Fruit fly (Drosophila melanogaster) whole organism, embryonic: ENCODE measurements around the gene pim.

Experiments
- Atf3 ChIP-seq: fragments of 200-800 bp; sonication (Bioruptor generic); optimal IDR thresholded peaks from 3 replicates; lab custom pipeline; 2016; ENCODE audit warnings: missing biosample characterization, missing genetic modification characterization
- CG1024 ChIP-seq: fragments of 200-800 bp; sonication (Bioruptor generic); IDR thresholded peaks from 2 replicates; pipeline ENCODE4 v1.3.6; 2022; ENCODE audit warnings: missing biosample characterization, missing genetic modification characterization
- CG12155 ChIP-seq: fragments of 200-800 bp; sonication (Bioruptor generic); optimal IDR thresholded peaks from 3 replicates; lab custom pipeline; 2016; ENCODE audit warnings: missing biosample characterization, missing genetic modification characterization
- CG12744 ChIP-seq: fragments of 200-800 bp; sonication (Bioruptor generic); optimal IDR thresholded peaks from 2 replicates; lab custom pipeline; 2016; ENCODE audit warnings: missing biosample characterization, missing genetic modification characterization
- CG12769 ChIP-seq: fragments of 200-800 bp; sonication (Bioruptor generic); optimal IDR thresholded peaks from 2 replicates; lab custom pipeline; 2019; ENCODE audit warnings: missing biosample characterization, mild to moderate bottlenecking, missing genetic modification characterization, moderate library complexity
- CG15269 ChIP-seq: fragments of 200-800 bp; sonication (Bioruptor generic); optimal IDR thresholded peaks from 2 replicates; lab custom pipeline; 2018; ENCODE audit warnings: missing biosample characterization, mild to moderate bottlenecking, missing genetic modification characterization, moderate library complexity
- CG15601 ChIP-seq: fragments of 200-800 bp; sonication (Bioruptor generic); optimal IDR thresholded peaks from 3 replicates; lab custom pipeline; 2019; ENCODE audit warnings: missing biosample characterization, mild to moderate bottlenecking, missing genetic modification characterization, moderate library complexity
- CG1603 ChIP-seq: fragments of 200-800 bp; sonication (Bioruptor generic); optimal IDR thresholded peaks from 2 replicates; lab custom pipeline; 2019; ENCODE audit warnings: missing biosample characterization, mild to moderate bottlenecking, missing genetic modification characterization, moderate library complexity
- CG17361 ChIP-seq: fragments of 200-800 bp; sonication (Bioruptor generic); IDR thresholded peaks from 3 replicates; pipeline ENCODE4 v1.3.6; 2022; ENCODE audit warnings: missing biosample characterization, missing genetic modification characterization
- CG32772 ChIP-seq: fragments of 200-800 bp; sonication (Bioruptor generic); IDR thresholded peaks from 2 replicates; pipeline ENCODE4 v1.3.6; 2022; ENCODE audit warnings: missing biosample characterization, missing genetic modification characterization
- CG42726 ChIP-seq: fragments of 200-800 bp; sonication (Bioruptor generic); IDR thresholded peaks from 2 replicates; pipeline ENCODE4 v1.3.6; 2022; ENCODE audit warnings: missing biosample characterization, missing genetic modification characterization; ENCODE audit not compliant: partially characterized antibody
- CG4360 ChIP-seq: fragments of 200-800 bp; sonication (Bioruptor generic); IDR thresholded peaks from 2 replicates; pipeline ENCODE4 v1.3.6; 2022; ENCODE audit warnings: missing biosample characterization, missing genetic modification characterization
- CG4707 ChIP-seq: fragments of 200-800 bp; sonication (Bioruptor generic); optimal IDR thresholded peaks from 2 replicates; lab custom pipeline; 2018; ENCODE audit warnings: missing biosample characterization, mild to moderate bottlenecking, missing genetic modification characterization, moderate library complexity
- CG6813 ChIP-seq: fragments of 200-800 bp; sonication (Bioruptor generic); optimal IDR thresholded peaks from 2 replicates; lab custom pipeline; 2017; ENCODE audit warnings: missing biosample characterization, missing genetic modification characterization, mild to moderate bottlenecking, moderate library complexity, missing genetic modification reagents
- CG7987 ChIP-seq: fragments of 200-800 bp; sonication (Bioruptor generic); optimal IDR thresholded peaks from 2 replicates; lab custom pipeline; 2018; ENCODE audit warnings: missing biosample characterization, mild to moderate bottlenecking, missing genetic modification characterization, moderate library complexity
- CG8290 ChIP-seq, 3 experiments: fragments of 200-800 bp; sonication (Bioruptor generic); optimal IDR thresholded peaks; 2 replicates each; lab custom pipeline; 2016 to 2019; ENCODE audit warnings: missing biosample characterization in 3 of 3, missing genetic modification characterization in 3 of 3, mild to moderate bottlenecking in 2 of 3, moderate library complexity in 1 of 3
- CG9817 ChIP-seq: fragments of 200-800 bp; sonication (Bioruptor generic); optimal IDR thresholded peaks from 2 replicates; lab custom pipeline; 2018; ENCODE audit warnings: missing biosample characterization, mild to moderate bottlenecking, missing genetic modification characterization, moderate library complexity
- Dfd ChIP-seq, 2 experiments: fragments of >200 bp; optimal IDR thresholded peaks; 2 replicates each; lab custom pipeline; 2017; ENCODE audit warnings: missing biosample characterization in 2 of 2, missing genetic modification characterization in 2 of 2
- E2f1 ChIP-seq: fragments of 200-800 bp; sonication (Bioruptor generic); IDR thresholded peaks from 2 replicates; pipeline ENCODE4 v1.3.6; 2022; ENCODE audit warnings: missing biosample characterization, missing genetic modification characterization
- Eip74EF ChIP-seq, 2 experiments: fragments of 200-800 bp in 1 of 2; fragments of >200 bp in 1 of 2; sonication (Bioruptor generic) in 1 of 2; optimal IDR thresholded peaks; 2 replicates each; lab custom pipeline; 2017 to 2019; ENCODE audit warnings: missing biosample characterization in 2 of 2, missing genetic modification characterization in 2 of 2, mild to moderate bottlenecking in 1 of 2, moderate library complexity in 1 of 2
- HLH54F ChIP-seq: fragments of 200-800 bp; sonication (Bioruptor generic); optimal IDR thresholded peaks from 3 replicates; lab custom pipeline; 2016; ENCODE audit warnings: missing biosample characterization, missing genetic modification characterization
- Hmx ChIP-seq: fragments of 200-800 bp; sonication (Bioruptor generic); optimal IDR thresholded peaks from 2 replicates; lab custom pipeline; 2016; ENCODE audit warnings: missing biosample characterization, missing genetic modification characterization
- Lhr ChIP-seq: fragments of 200-800 bp; sonication (Bioruptor generic); optimal IDR thresholded peaks from 3 replicates; lab custom pipeline; 2017; ENCODE audit warnings: mild to moderate bottlenecking, missing biosample characterization, missing genetic modification reagents, missing genetic modification characterization
- Nf-YC ChIP-seq: fragments of 200-800 bp; optimal IDR thresholded peaks from 3 replicates; lab custom pipeline; 2019; ENCODE audit warnings: missing biosample characterization, mild to moderate bottlenecking, missing genetic modification characterization, moderate library complexity
- Rfx ChIP-seq: fragments of 200-800 bp; sonication (Bioruptor generic); IDR thresholded peaks from 2 replicates; pipeline ENCODE4 v1.3.6; 2022; ENCODE audit warnings: missing biosample characterization, missing genetic modification characterization
- Ssrp ChIP-seq: fragments of 200-800 bp; sonication (Bioruptor generic); optimal IDR thresholded peaks from 2 replicates; lab custom pipeline; 2018; ENCODE audit warnings: missing biosample characterization, mild to moderate bottlenecking, missing genetic modification characterization, moderate library complexity
- amos ChIP-seq: fragments of 200-800 bp; sonication (Bioruptor generic); IDR thresholded peaks from 2 replicates; pipeline ENCODE4 v1.3.6; 2022; ENCODE audit warnings: missing biosample characterization, missing genetic modification characterization; ENCODE audit not compliant: partially characterized antibody
- ara ChIP-seq: fragments of 200-800 bp; sonication (Bioruptor generic); IDR thresholded peaks from 2 replicates; pipeline ENCODE4 v1.3.6; 2022; ENCODE audit warnings: missing biosample characterization, missing genetic modification characterization
- bab2 ChIP-seq: fragments of 200-800 bp; sonication (Bioruptor generic); optimal IDR thresholded peaks from 2 replicates; lab custom pipeline; 2016; ENCODE audit warnings: missing biosample characterization, missing genetic modification characterization
- cas ChIP-seq: fragments of 200-800 bp; sonication (Bioruptor generic); IDR thresholded peaks from 2 replicates; pipeline ENCODE4 v1.3.6; 2022; ENCODE audit warnings: missing biosample characterization, missing genetic modification characterization
- crp ChIP-seq, 2 experiments: fragments of 200-800 bp; sonication (Bioruptor generic); optimal IDR thresholded peaks; 2 replicates in 1 of 2; 3 replicates in 1 of 2; lab custom pipeline; 2017; ENCODE audit warnings: missing biosample characterization in 2 of 2, missing genetic modification characterization in 2 of 2, mild to moderate bottlenecking in 1 of 2, moderate library complexity in 1 of 2
- dmrt99B ChIP-seq: fragments of 200-800 bp; sonication (Bioruptor generic); optimal IDR thresholded peaks from 2 replicates; lab custom pipeline; 2018; ENCODE audit warnings: missing biosample characterization, mild to moderate bottlenecking, missing genetic modification characterization, moderate library complexity
- ewg ChIP-seq: fragments of 200-800 bp; sonication (Bioruptor generic); optimal IDR thresholded peaks from 3 replicates; lab custom pipeline; 2017; ENCODE audit warnings: mild to moderate bottlenecking, missing biosample characterization, missing genetic modification reagents, missing genetic modification characterization
- fd3F ChIP-seq: fragments of 200-800 bp; sonication (Bioruptor generic); optimal IDR thresholded peaks from 2 replicates; lab custom pipeline; 2018; ENCODE audit warnings: missing biosample characterization, mild to moderate bottlenecking, missing genetic modification characterization, moderate library complexity
- ftz-f1 ChIP-seq: fragments of 200-800 bp; sonication (Bioruptor generic); optimal IDR thresholded peaks from 2 replicates; lab custom pipeline; 2016; ENCODE audit warnings: missing biosample characterization, missing genetic modification characterization
- ind ChIP-seq: fragments of 200-800 bp; sonication (Bioruptor generic); optimal IDR thresholded peaks from 3 replicates; lab custom pipeline; 2016; ENCODE audit warnings: missing biosample characterization, missing genetic modification characterization
- inv ChIP-seq: fragments of 200-800 bp; sonication (Bioruptor generic); IDR thresholded peaks from 2 replicates; pipeline ENCODE4 v1.3.6; 2022; ENCODE audit warnings: missing biosample characterization, missing genetic modification characterization; ENCODE audit not compliant: partially characterized antibody
- kay ChIP-seq: fragments of 200-800 bp; sonication (Bioruptor generic); optimal IDR thresholded peaks from 2 replicates; lab custom pipeline; 2016; ENCODE audit warnings: missing biosample characterization, missing genetic modification characterization
- lbe ChIP-seq: fragments of 200-800 bp; sonication (Bioruptor generic); optimal IDR thresholded peaks from 2 replicates; lab custom pipeline; 2016; ENCODE audit warnings: missing biosample characterization, mild to moderate bottlenecking, missing genetic modification characterization
- lilli ChIP-seq: fragments of 200-800 bp; sonication (Bioruptor generic); optimal IDR thresholded peaks from 3 replicates; lab custom pipeline; 2016; ENCODE audit warnings: missing biosample characterization, missing genetic modification characterization
- pita ChIP-seq: fragments of 200-800 bp; sonication (Bioruptor generic); optimal IDR thresholded peaks from 2 replicates; lab custom pipeline; 2017; ENCODE audit warnings: missing biosample characterization, mild to moderate bottlenecking, missing genetic modification characterization
- repo ChIP-seq: fragments of 200-800 bp; sonication (Bioruptor generic); optimal IDR thresholded peaks from 2 replicates; lab custom pipeline; 2016; ENCODE audit warnings: missing biosample characterization, missing genetic modification characterization
- so ChIP-seq: fragments of 200-800 bp; sonication (Bioruptor generic); IDR thresholded peaks from 3 replicates; pipeline ENCODE4 v1.3.6; 2022; ENCODE audit warnings: missing biosample characterization, missing genetic modification characterization
- sug ChIP-seq: fragments of 200-800 bp; optimal IDR thresholded peaks from 2 replicates; lab custom pipeline; 2019; ENCODE audit warnings: missing biosample characterization, mild to moderate bottlenecking, missing genetic modification characterization, moderate library complexity
- tap ChIP-seq: fragments of 200-800 bp; optimal IDR thresholded peaks from 3 replicates; lab custom pipeline; 2019; ENCODE audit warnings: missing biosample characterization, mild to moderate bottlenecking, missing genetic modification characterization, moderate library complexity
- trem ChIP-seq: fragments of 200-800 bp; optimal IDR thresholded peaks from 3 replicates; lab custom pipeline; 2019; ENCODE audit warnings: missing biosample characterization, mild to moderate bottlenecking, missing genetic modification characterization, moderate library complexity
- zf30C ChIP-seq: fragments of 200-800 bp; sonication (Bioruptor generic); optimal IDR thresholded peaks from 3 replicates; lab custom pipeline; 2018; ENCODE audit warnings: missing biosample characterization, mild to moderate bottlenecking, missing genetic modification characterization
- zfh2 ChIP-seq: fragments of 200-800 bp; sonication (Bioruptor generic); optimal IDR thresholded peaks from 2 replicates; lab custom pipeline; 2016; ENCODE audit warnings: missing biosample characterization, missing genetic modification characterization

Gene pim

DNA sequence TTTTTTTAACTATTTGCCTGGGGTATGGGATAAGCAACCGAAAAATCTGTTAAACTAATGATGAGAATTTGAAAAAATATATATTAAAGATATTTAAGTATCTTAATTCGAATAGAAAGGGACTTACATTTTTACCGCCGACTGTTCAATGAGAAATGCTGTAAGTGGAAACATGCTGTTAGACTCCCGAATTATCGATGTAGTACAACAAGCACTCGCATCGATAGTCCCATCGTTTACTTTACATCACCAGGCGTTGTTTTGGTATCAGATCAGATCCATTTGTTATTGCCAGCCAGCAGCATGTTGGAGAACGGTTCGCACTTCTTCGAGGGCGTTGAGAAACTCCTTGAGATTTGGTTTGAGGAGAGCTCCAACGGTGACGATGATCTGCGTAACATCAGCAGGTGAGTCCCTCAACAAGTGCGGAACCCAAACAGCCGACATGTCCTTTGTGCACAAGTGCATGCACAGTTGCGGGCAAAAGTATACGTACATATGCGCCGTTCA is 23.5 kb upstream of the pim start, which contains the start of gene SamDC (continued):
- peak; percentile 26 for TF ChIP-seq dmrt99B
- peak; percentile 25 for TF ChIP-seq ind (GFP tag; lab: Kevin White, UChicago)
- no peak for TF ChIP-seq kay (GFP tag; lab: Kevin White, UChicago)
- TF ChIP-seq Atf3: no peak
- peak; percentile 79 for TF ChIP-seq CG1603
- no peak for TF ChIP-seq CG32772 (GFP tag; lab: Robert Waterston, UW)
- peak; percentile 52 for TF ChIP-seq lilli (GFP tag; lab: Kevin White, UChicago)
- TF ChIP-seq E2f1 (GFP tag; lab: Robert Waterston, UW): no peak
- TF ChIP-seq inv (GFP tag; lab: Robert Waterston, UW): peak; percentile 81
- peak; percentile 25 for TF ChIP-seq fd3F (GFP tag; lab: Kevin White, UChicago)
- TF ChIP-seq CG8290 (GFP tag; optimal IDR thresholded peaks at IDR 0.05; lab: Kevin White, UChicago): peak; percentile 80
- TF ChIP-seq CG8290 (tag; optimal IDR thresholded peaks at IDR 0.05; lab: Kevin White, UChicago): peak; percentile 1 to 79
- TF ChIP-seq HLH54F (GFP tag; lab: Kevin White, UChicago): peak; percentile 23
- TF ChIP-seq cas (GFP tag; lab: Robert Waterston, UW): 0 out of 2 replicates have a peak, but pooled peaks have one; percentile 13
- peak; percentile 48 for TF ChIP-seq sug
- peak; percentile 59 for TF ChIP-seq CG15601 (tag; lab: Kevin White, UChicago)
- peak; percentile 29 for TF ChIP-seq CG9817 (tag; lab: Kevin White, UChicago)
- peak; percentile 32 for TF ChIP-seq CG12769 (tag; lab: Kevin White, UChicago)
- TF ChIP-seq Ssrp (tag; lab: Kevin White, UChicago): peak; percentile 57
- no peak for TF ChIP-seq ewg
- peak; percentile 95 for TF ChIP-seq CG1024 (GFP tag; lab: Robert Waterston, UW)
- peak; percentile 27 for TF ChIP-seq zfh2 (GFP tag; lab: Kevin White, UChicago)
- TF ChIP-seq bab2 (GFP tag; lab: Kevin White, UChicago): no peak
- peak; percentile 58; the same call in 1 of the 2 replicates for TF ChIP-seq ara (GFP tag; lab: Robert Waterston, UW)
- peak; percentile 4 for TF ChIP-seq CG17361
- no peak for TF ChIP-seq Nf-YC (tag; lab: Kevin White, UChicago)
- TF ChIP-seq CG12155 (GFP tag; lab: Kevin White, UChicago): peak; percentile 27
- peak in 1 of 2 experiments; percentile 94 for TF ChIP-seq Eip74EF (GFP tag; optimal IDR thresholded peaks at IDR 0.05; lab: Kevin White, UChicago)
- peak; percentile 46 for TF ChIP-seq CG6813 (GFP tag; lab: Kevin White, UChicago)
- peak; percentile 13 for TF ChIP-seq lbe (GFP tag; lab: Kevin White, UChicago)
- peak; percentile 88; the same call in 1 of the 2 replicates for TF ChIP-seq amos
- no peak for TF ChIP-seq pita (GFP tag; lab: Kevin White, UChicago)
- TF ChIP-seq ftz-f1 (GFP tag; lab: Kevin White, UChicago): no peak
- no peak for TF ChIP-seq zf30C
- TF ChIP-seq CG42726 (GFP tag; lab: Robert Waterston, UW): peak; percentile 82; the same call in 1 of the 2 replicates
- TF ChIP-seq Hmx (GFP tag; lab: Kevin White, UChicago): no peak
- no peak for TF ChIP-seq CG12744 (GFP tag; lab: Kevin White, UChicago)
- TF ChIP-seq crp (GFP tag; optimal IDR thresholded peaks at IDR 0.05; lab: Kevin White, UChicago): peak in 1 of 2 experiments; percentile 60
- TF ChIP-seq repo (GFP tag; lab: Kevin White, UChicago): no peak
- peak; percentile 72 for TF ChIP-seq CG15269 (tag; lab: Kevin White, UChicago)
- TF ChIP-seq CG4707 (GFP tag; lab: Kevin White, UChicago): peak; percentile 8
- peak; percentile 45 for TF ChIP-seq trem (tag; lab: Kevin White, UChicago)
- no peak for TF ChIP-seq tap (tag; lab: Kevin White, UChicago)
- no peak for TF ChIP-seq so (GFP tag; lab: Robert Waterston, UW)
- TF ChIP-seq CG7987 (GFP tag; lab: Kevin White, UChicago): peak; percentile 21
- 0 out of 2 replicates have a peak, but pooled peaks have one; percentile 31 for TF ChIP-seq CG4360 (GFP tag; lab: Robert Waterston, UW)
- TF ChIP-seq Dfd (GFP tag; optimal IDR thresholded peaks at IDR 0.05; lab: Kevin White, UChicago): peak in 1 of 2 experiments; percentile 77
- TF ChIP-seq Rfx (GFP tag; lab: Robert Waterston, UW): peak; percentile 69
- peak; percentile 79 for TF ChIP-seq Lhr (GFP tag; lab: Kevin White, UChicago)
